Fruit fly (Drosophila melanogaster) whole organism, embryonic: ENCODE data around the gene CG42699.
A peak's percentile ranks its signal among the peaks of the same experiment; 100 is the strongest.

ENCODE experiments used
- Adf1 ChIP-seq: fragments of 200-800 bp; sonication (Bioruptor generic); IDR thresholded peaks from 2 replicates; pipeline ENCODE4 v1.3.6; 2022; ENCODE audit warnings: missing biosample characterization, missing genetic modification characterization
- Blimp-1 ChIP-seq: fragments of 200-800 bp; sonication (Bioruptor generic); optimal IDR thresholded peaks from 3 replicates; lab custom pipeline; 2018; ENCODE audit warnings: missing biosample characterization, missing genetic modification characterization, mild to moderate bottlenecking, moderate library complexity, missing genetic modification reagents
- BtbVII ChIP-seq: fragments of 200-800 bp; sonication (Bioruptor generic); optimal IDR thresholded peaks from 3 replicates; lab custom pipeline; 2017; ENCODE audit warnings: missing biosample characterization, mild to moderate bottlenecking, missing genetic modification characterization
- CG10959 ChIP-seq: fragments of 200-800 bp; sonication (Bioruptor generic); IDR thresholded peaks from 2 replicates; pipeline ENCODE4 v1.3.6; 2022; ENCODE audit warnings: missing biosample characterization, missing genetic modification characterization
- CG14441 ChIP-seq: fragments of 200-800 bp; sonication (Bioruptor generic); IDR thresholded peaks from 2 replicates; pipeline ENCODE4 v1.3.6; 2022; ENCODE audit warnings: missing biosample characterization, missing genetic modification characterization
- CG16863 ChIP-seq: fragments of 200-800 bp; sonication (Bioruptor generic); optimal IDR thresholded peaks from 3 replicates; lab custom pipeline; 2016; ENCODE audit warnings: missing biosample characterization, missing genetic modification characterization
- CG17802 ChIP-seq: fragments of 200-800 bp; sonication (Bioruptor generic); optimal IDR thresholded peaks from 2 replicates; lab custom pipeline; 2018; ENCODE audit warnings: missing biosample characterization, mild to moderate bottlenecking, missing genetic modification characterization, moderate library complexity
- CG18262 ChIP-seq: fragments of 200-800 bp; optimal IDR thresholded peaks from 3 replicates; lab custom pipeline; 2019; ENCODE audit warnings: missing biosample characterization, mild to moderate bottlenecking, missing genetic modification characterization, moderate library complexity
- CG3163 ChIP-seq: fragments of 200-800 bp; sonication (Bioruptor generic); optimal IDR thresholded peaks from 3 replicates; lab custom pipeline; 2016; ENCODE audit warnings: missing biosample characterization, missing genetic modification characterization
- CG3281 ChIP-seq: fragments of 200-800 bp; sonication (Bioruptor generic); optimal IDR thresholded peaks from 3 replicates; lab custom pipeline; 2017; ENCODE audit warnings: missing biosample characterization, mild to moderate bottlenecking, missing genetic modification characterization
- CG5180 ChIP-seq: fragments of 200-800 bp; sonication (Bioruptor generic); optimal IDR thresholded peaks from 3 replicates; lab custom pipeline; 2017; ENCODE audit warnings: missing biosample characterization, missing genetic modification characterization, mild to moderate bottlenecking, moderate library complexity, missing genetic modification reagents
- CG5953 ChIP-seq: fragments of 200-800 bp; sonication (Bioruptor generic); IDR thresholded peaks from 2 replicates; pipeline ENCODE4 v1.3.6; 2022; ENCODE audit warnings: missing biosample characterization, missing genetic modification characterization
- CG6254 ChIP-seq: fragments of 200-800 bp; sonication (Bioruptor generic); optimal IDR thresholded peaks from 3 replicates; lab custom pipeline; 2017; ENCODE audit warnings: mild to moderate bottlenecking, missing biosample characterization, missing genetic modification reagents, missing genetic modification characterization
- CG8281 ChIP-seq: fragments of 200-800 bp; sonication (Bioruptor generic); optimal IDR thresholded peaks from 2 replicates; lab custom pipeline; 2018; ENCODE audit warnings: missing biosample characterization, mild to moderate bottlenecking, missing genetic modification characterization, moderate library complexity
- CG9437 ChIP-seq: fragments of 200-800 bp; sonication (Bioruptor generic); optimal IDR thresholded peaks from 2 replicates; lab custom pipeline; 2018; ENCODE audit warnings: missing biosample characterization, mild to moderate bottlenecking, missing genetic modification characterization
- CG9797 ChIP-seq: fragments of 200-800 bp; sonication (Bioruptor generic); optimal IDR thresholded peaks from 3 replicates; lab custom pipeline; 2018; ENCODE audit warnings: missing biosample characterization, mild to moderate bottlenecking, missing genetic modification characterization
- CkIIα-i1 ChIP-seq: fragments of 200-800 bp; sonication (Bioruptor generic); IDR thresholded peaks from 2 replicates; pipeline ENCODE4 v1.3.6; 2022; ENCODE audit warnings: missing biosample characterization, missing genetic modification characterization
- D ChIP-seq, 2 experiments: fragments of 200-800 bp in 1 of 2; fragments of >200 bp in 1 of 2; sonication (Bioruptor generic) in 1 of 2; optimal IDR thresholded peaks; 2 replicates in 1 of 2; 3 replicates in 1 of 2; lab custom pipeline; 2017; ENCODE audit warnings: mild to moderate bottlenecking in 1 of 2, missing biosample characterization in 1 of 2, missing genetic modification characterization in 1 of 2, missing genetic modification reagents in 1 of 2
- Dad ChIP-seq: fragments of 200-800 bp; sonication (Bioruptor generic); optimal IDR thresholded peaks from 3 replicates; lab custom pipeline; 2016; ENCODE audit warnings: missing biosample characterization, missing genetic modification characterization
- Fer1 ChIP-seq: fragments of 200-800 bp; sonication (Bioruptor generic); optimal IDR thresholded peaks from 2 replicates; lab custom pipeline; 2017; ENCODE audit warnings: missing biosample characterization, mild to moderate bottlenecking, missing genetic modification characterization
- Hand ChIP-seq: fragments of 200-800 bp; sonication (Bioruptor generic); optimal IDR thresholded peaks from 2 replicates; lab custom pipeline; 2017; ENCODE audit warnings: mild to moderate bottlenecking, missing biosample characterization, missing genetic modification reagents, missing genetic modification characterization
- Nf-YC ChIP-seq: fragments of 200-800 bp; optimal IDR thresholded peaks from 3 replicates; lab custom pipeline; 2019; ENCODE audit warnings: missing biosample characterization, mild to moderate bottlenecking, missing genetic modification characterization, moderate library complexity
- Oli ChIP-seq: fragments of 200-800 bp; sonication (Bioruptor generic); optimal IDR thresholded peaks from 2 replicates; lab custom pipeline; 2018; ENCODE audit warnings: missing biosample characterization, mild to moderate bottlenecking, missing genetic modification characterization, moderate library complexity
- Side ChIP-seq: fragments of 200-800 bp; sonication (Bioruptor generic); optimal IDR thresholded peaks from 2 replicates; lab custom pipeline; 2016; ENCODE audit warnings: missing biosample characterization, missing genetic modification characterization
- Sin3A ChIP-seq: fragments of >200 bp; optimal IDR thresholded peaks from 2 replicates; lab custom pipeline; 2018
- Spps ChIP-seq: fragments of 200-800 bp; sonication (Bioruptor generic); optimal IDR thresholded peaks from 2 replicates; lab custom pipeline; 2018; ENCODE audit warnings: missing biosample characterization, mild to moderate bottlenecking, missing genetic modification characterization
- Vsx1 ChIP-seq: fragments of 200-800 bp; sonication (Bioruptor generic); optimal IDR thresholded peaks from 2 replicates; lab custom pipeline; 2017; ENCODE audit warnings: missing biosample characterization, mild to moderate bottlenecking, missing genetic modification characterization, missing genetic modification reagents
- amos ChIP-seq: fragments of 200-800 bp; sonication (Bioruptor generic); IDR thresholded peaks from 2 replicates; pipeline ENCODE4 v1.3.6; 2022; ENCODE audit warnings: missing biosample characterization, missing genetic modification characterization; ENCODE audit not compliant: partially characterized antibody
- cad ChIP-seq: fragments of >200 bp; optimal IDR thresholded peaks from 2 replicates; lab custom pipeline; 2017; ENCODE audit warnings: missing biosample characterization, missing genetic modification characterization
- chm ChIP-seq: fragments of 200-800 bp; sonication (Bioruptor generic); IDR thresholded peaks from 2 replicates; pipeline ENCODE4 v1.3.6; 2022; ENCODE audit warnings: missing biosample characterization, missing genetic modification characterization
- crp ChIP-seq, 2 experiments: fragments of 200-800 bp; sonication (Bioruptor generic); optimal IDR thresholded peaks; 2 replicates in 1 of 2; 3 replicates in 1 of 2; lab custom pipeline; 2017; ENCODE audit warnings: missing biosample characterization in 2 of 2, missing genetic modification characterization in 2 of 2, mild to moderate bottlenecking in 1 of 2, moderate library complexity in 1 of 2
- dati ChIP-seq: fragments of 200-800 bp; sonication (Bioruptor generic); IDR thresholded peaks from 2 replicates; pipeline ENCODE4 v1.3.6; 2022; ENCODE audit warnings: missing biosample characterization, missing genetic modification characterization
- dmrt99B ChIP-seq: fragments of 200-800 bp; sonication (Bioruptor generic); optimal IDR thresholded peaks from 2 replicates; lab custom pipeline; 2018; ENCODE audit warnings: missing biosample characterization, mild to moderate bottlenecking, missing genetic modification characterization, moderate library complexity
- en ChIP-seq: fragments of 200-800 bp; sonication (Bioruptor generic); optimal IDR thresholded peaks from 2 replicates; lab custom pipeline; 2016; ENCODE audit warnings: missing biosample characterization, missing genetic modification characterization
- fd96Cb ChIP-seq: fragments of 200-800 bp; sonication (Bioruptor generic); optimal IDR thresholded peaks from 2 replicates; lab custom pipeline; 2018; ENCODE audit warnings: missing biosample characterization, mild to moderate bottlenecking, missing genetic modification characterization, moderate library complexity
- gcm2 ChIP-seq: fragments of 200-800 bp; sonication (Bioruptor generic); optimal IDR thresholded peaks from 2 replicates; lab custom pipeline; 2016; ENCODE audit warnings: missing biosample characterization, missing genetic modification characterization
- gem ChIP-seq: fragments of 200-800 bp; sonication (Bioruptor generic); optimal IDR thresholded peaks from 2 replicates; lab custom pipeline; 2019; ENCODE audit warnings: missing biosample characterization, mild to moderate bottlenecking, missing genetic modification characterization, moderate library complexity
- klu ChIP-seq: fragments of 200-800 bp; sonication (Bioruptor generic); IDR thresholded peaks from 2 replicates; pipeline ENCODE4 v1.3.6; 2022; ENCODE audit warnings: missing biosample characterization, missing genetic modification characterization
- lmd ChIP-seq: fragments of 200-800 bp; sonication (Bioruptor generic); IDR thresholded peaks from 2 replicates; pipeline ENCODE4 v1.3.6; 2022; ENCODE audit warnings: missing biosample characterization, missing genetic modification characterization
- lov ChIP-seq, 2 experiments: fragments of 200-800 bp in 1 of 2; fragments of >200 bp in 1 of 2; sonication (Bioruptor generic) in 1 of 2; IDR thresholded peaks in 1 of 2; optimal IDR thresholded peaks in 1 of 2; 2 replicates in 1 of 2; 3 replicates in 1 of 2; pipeline versions ENCODE4 v1.3.6 to Lab custom; 2017 to 2022; ENCODE audit warnings: missing biosample characterization in 1 of 2, missing genetic modification characterization in 1 of 2
- p53 ChIP-seq: fragments of 200-800 bp; sonication (Bioruptor generic); optimal IDR thresholded peaks from 2 replicates; lab custom pipeline; 2016; ENCODE audit warnings: missing biosample characterization, missing genetic modification characterization
- phol ChIP-seq: fragments of 200-800 bp; sonication (Bioruptor generic); optimal IDR thresholded peaks from 3 replicates; lab custom pipeline; 2018; ENCODE audit warnings: missing biosample characterization, mild to moderate bottlenecking, missing genetic modification characterization, moderate library complexity
- psq ChIP-seq: fragments of 200-800 bp; sonication (Bioruptor generic); optimal IDR thresholded peaks from 2 replicates; lab custom pipeline; 2017; ENCODE audit warnings: missing biosample characterization, missing genetic modification characterization
- ranshi ChIP-seq: fragments of 200-800 bp; sonication (Bioruptor generic); IDR thresholded peaks from 2 replicates; pipeline ENCODE4 v1.3.6; 2022; ENCODE audit warnings: missing biosample characterization, missing genetic modification characterization
- sim ChIP-seq: fragments of 200-800 bp; sonication (Bioruptor generic); IDR thresholded peaks from 2 replicates; pipeline ENCODE4 v1.3.6; 2022; ENCODE audit warnings: missing biosample characterization, missing genetic modification characterization
- so ChIP-seq: fragments of 200-800 bp; sonication (Bioruptor generic); IDR thresholded peaks from 3 replicates; pipeline ENCODE4 v1.3.6; 2022; ENCODE audit warnings: missing biosample characterization, missing genetic modification characterization
- ttk ChIP-seq: fragments of 200-800 bp; sonication (Bioruptor generic); IDR thresholded peaks from 2 replicates; pipeline ENCODE4 v2.1.2; 2022; ENCODE audit warnings: missing biosample characterization, missing genetic modification characterization

Gene CG42699

DNA sequence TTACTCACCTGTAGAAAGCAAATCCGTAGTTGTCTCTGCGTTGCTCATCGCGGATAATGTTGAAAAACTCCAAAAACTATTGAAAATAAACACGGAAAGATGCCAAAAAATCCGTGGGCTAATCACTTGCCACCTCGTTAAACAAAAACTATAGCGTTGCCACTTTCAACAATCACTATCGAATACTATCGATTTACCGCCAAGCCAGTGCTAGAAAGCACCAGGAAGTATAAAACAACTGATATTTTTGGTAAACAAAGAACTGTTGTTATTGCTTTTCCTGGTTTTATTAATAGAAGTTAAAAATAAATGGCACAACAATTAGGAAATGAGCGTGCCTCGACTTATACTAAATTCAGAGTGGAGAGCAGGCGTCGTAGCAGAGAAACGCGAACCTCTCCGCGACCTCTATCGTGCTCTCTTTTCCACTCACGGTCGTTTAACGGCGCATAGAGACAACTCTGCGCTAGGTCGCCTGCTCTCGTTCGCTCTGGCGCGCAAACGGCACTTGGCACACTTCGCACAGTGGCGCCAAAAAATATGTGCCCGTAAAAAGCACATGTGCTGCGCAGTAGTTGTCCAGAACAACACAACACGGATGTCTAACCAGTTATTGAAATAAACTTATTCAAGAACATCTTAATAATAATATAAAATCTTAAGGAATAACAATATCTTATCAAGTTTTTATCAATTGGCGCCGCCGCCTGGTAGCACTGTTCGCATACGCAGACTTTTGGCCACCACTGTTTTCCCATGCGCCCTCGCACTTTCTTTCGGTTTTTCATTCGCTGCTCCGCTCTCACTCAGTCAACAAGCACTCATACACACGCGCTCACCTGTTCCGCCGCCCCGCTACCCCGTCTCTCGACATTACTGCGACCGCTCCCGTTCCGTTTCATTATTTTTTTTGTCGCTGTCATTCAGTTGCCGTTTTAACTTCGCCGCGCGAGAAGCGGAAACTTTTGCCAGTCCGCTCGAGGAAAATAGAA, 9.2 kb upstream of the CG42699 start, which contains the start of the genes lin-52 and CG15771 (continued):
- no peak for TF ChIP-seq D (optimal IDR thresholded peaks at IDR 0.05; lab: Kevin White, UChicago)
- TF ChIP-seq D (GFP tag; optimal IDR thresholded peaks at IDR 0.05; lab: Kevin White, UChicago), result peak; percentile 94
- no peak for TF ChIP-seq cad (GFP tag; lab: Kevin White, UChicago)
- TF ChIP-seq en (GFP tag; lab: Kevin White, UChicago), result no peak
- peak; percentile 46 for TF ChIP-seq Dad (GFP tag; lab: Kevin White, UChicago)
- TF ChIP-seq CG18262 (tag; lab: Kevin White, UChicago), result peak; percentile 94
- TF ChIP-seq lov (optimal IDR thresholded peaks at IDR 0.05; lab: Kevin White, UChicago), result no peak
- TF ChIP-seq lov (GFP tag; IDR thresholded peaks at IDR 0.05; lab: Robert Waterston, UW), result peak; percentile 86
- peak; percentile 86 for TF ChIP-seq psq (GFP tag; lab: Kevin White, UChicago)
- TF ChIP-seq klu (GFP tag; lab: Robert Waterston, UW), result peak; percentile 98
- TF ChIP-seq CG17802 (tag; lab: Kevin White, UChicago), result peak; percentile 44
- TF ChIP-seq CG5953 (GFP tag; lab: Robert Waterston, UW), result peak; percentile 79; the same call in 1 of the 2 replicates
- peak; percentile 88 for TF ChIP-seq CG6254 (GFP tag; lab: Kevin White, UChicago)
- TF ChIP-seq Fer1 (GFP tag; lab: Kevin White, UChicago), result peak; percentile 98
- TF ChIP-seq p53 (GFP tag; lab: Kevin White, UChicago), result peak; percentile 18
- TF ChIP-seq Oli, result peak; percentile 97
- peak; percentile 83 for TF ChIP-seq Sin3A (lab: Kevin White, UChicago)
- TF ChIP-seq BtbVII (GFP tag; lab: Kevin White, UChicago), result peak; percentile 96
- TF ChIP-seq Hand, result peak; percentile 96
- peak; percentile 84 for TF ChIP-seq Spps (tag; lab: Kevin White, UChicago)
- TF ChIP-seq CG10959, result peak; percentile 88
- peak; percentile 97 for TF ChIP-seq dmrt99B (tag; lab: Kevin White, UChicago)
- peak; percentile 45 for TF ChIP-seq CG9797 (GFP tag; lab: Kevin White, UChicago)
- TF ChIP-seq CG3163 (GFP tag; lab: Kevin White, UChicago), result peak; percentile 25
- TF ChIP-seq CkIIα-i1, result peak; percentile 76
- TF ChIP-seq amos (GFP tag; lab: Robert Waterston, UW), result peak; percentile 69
- TF ChIP-seq CG3281 (GFP tag; lab: Kevin White, UChicago), result peak; percentile 96
- peak; percentile 94 for TF ChIP-seq CG14441 (GFP tag; lab: Robert Waterston, UW)
- TF ChIP-seq Side (GFP tag; lab: Kevin White, UChicago), result peak; percentile 35
- peak; percentile 95 for TF ChIP-seq so (GFP tag; lab: Robert Waterston, UW)
- TF ChIP-seq Adf1, result peak; percentile 86
- TF ChIP-seq CG5180 (GFP tag; lab: Kevin White, UChicago), result peak; percentile 88
- peak; percentile 87 for TF ChIP-seq chm (GFP tag; lab: Robert Waterston, UW)
- TF ChIP-seq crp (GFP tag; optimal IDR thresholded peaks at IDR 0.05; lab: Kevin White, UChicago), result peak in 1 of 2 experiments; percentile 61
- TF ChIP-seq Nf-YC (tag; lab: Kevin White, UChicago), result peak; percentile 92
- peak; percentile 97 for TF ChIP-seq lmd (GFP tag; lab: Robert Waterston, UW)
- peak; percentile 78 for TF ChIP-seq dati (GFP tag; lab: Robert Waterston, UW)
- peak; percentile 92 for TF ChIP-seq sim
- TF ChIP-seq Vsx1 (GFP tag; lab: Kevin White, UChicago), result peak; percentile 89
- TF ChIP-seq ttk (GFP tag; lab: Robert Waterston, UW), result peak; percentile 90
- TF ChIP-seq CG8281 (tag; lab: Kevin White, UChicago), result peak; percentile 80
- peak; percentile 85 for TF ChIP-seq CG9437 (GFP tag; lab: Kevin White, UChicago)
- peak; percentile 92 for TF ChIP-seq fd96Cb
- peak; percentile 90 for TF ChIP-seq gcm2 (GFP tag; lab: Kevin White, UChicago)
- TF ChIP-seq Blimp-1 (GFP tag; lab: Kevin White, UChicago), result peak; percentile 90
- peak; percentile 91 for TF ChIP-seq phol
- TF ChIP-seq ranshi (GFP tag; lab: Robert Waterston, UW), result peak; percentile 93
- TF ChIP-seq CG16863, result peak; percentile 79
- peak; percentile 96 for TF ChIP-seq gem
